Worm (Caenorhabditis elegans): Measurements from ENCODE around the gene B0281.4.

- no peak for TF ChIP-seq egl-5 (tag; optimal IDR thresholded peaks at IDR 0.05)
- TF ChIP-seq aly-2 (tag; optimal IDR thresholded peaks at IDR 0.05), result no peak
- no peak for TF ChIP-seq unc-62 (GFP tag; optimal IDR thresholded peaks at IDR 0.05)
- TF ChIP-seq nhr-77 (tag; optimal IDR thresholded peaks at IDR 0.05), result no peak
- TF ChIP-seq lin-39 (tag; optimal IDR thresholded peaks at IDR 0.05), result no peak
- no peak for TF ChIP-seq skn-1 (tag; optimal IDR thresholded peaks at IDR 0.05)
- no peak for TF ChIP-seq elt-1 (tag; optimal IDR thresholded peaks at IDR 0.05)
- TF ChIP-seq zag-1 (tag; optimal IDR thresholded peaks at IDR 0.05), result no peak
- TF ChIP-seq nfya-1 (tag; optimal IDR thresholded peaks at IDR 0.05; ENCODE audit: insufficient read depth), result no peak
- TF ChIP-seq nhr-11 (tag; optimal IDR thresholded peaks at IDR 0.05), result no peak
- TF ChIP-seq fos-1 (tag; optimal IDR thresholded peaks at IDR 0.05), result no peak
- TF ChIP-seq fkh-10 (GFP tag; optimal IDR thresholded peaks at IDR 0.05), result no peak
Measured at ce11 chrII:2284703-2285102, 13.9 kb downstream of the B0281.4 start.
